Fruit fly (Drosophila melanogaster) whole organism: ENCODE measurements around the gene hb.

Experiments used
- CG8478 ChIP-seq: fragments of >200 bp; optimal IDR thresholded peaks from 2 replicates; lab custom pipeline; 2018; ENCODE audit warnings: inconsistent platforms
- Dll ChIP-seq: fragments of >200 bp; optimal IDR thresholded peaks from 2 replicates; lab custom pipeline; 2017
- EcR ChIP-seq, 2 experiments: fragments of >200 bp; optimal IDR thresholded peaks; 2 replicates each; lab custom pipeline; 2017; ENCODE audit warnings: missing biosample characterization in 2 of 2, missing genetic modification characterization in 2 of 2, missing genetic modification reagents in 2 of 2
- pan ChIP-seq: fragments of >200 bp; optimal IDR thresholded peaks from 2 replicates; lab custom pipeline; 2017
- psq ChIP-seq: fragments of >200 bp; optimal IDR thresholded peaks from 2 replicates; lab custom pipeline; 2017
- usp ChIP-seq: fragments of >200 bp; optimal IDR thresholded peaks from 2 replicates; lab custom pipeline; 2017; ENCODE audit warnings: missing biosample characterization, missing genetic modification characterization, mixed read lengths

hb gene

dm6 chr3R:8722962-8723548 is 25.4 kb upstream of the hb start, which contains the start of gene nom:
Gene nom (plus strand): TSS chr3R:8723174.
- no peak for TF ChIP-seq EcR (GFP tag; optimal IDR thresholded peaks at IDR 0.05; lab: Kevin White, UChicago)
- no peak for TF ChIP-seq pan (lab: Kevin White, UChicago)
- TF ChIP-seq psq (lab: Kevin White, UChicago): no peak
- TF ChIP-seq Dll (lab: Kevin White, UChicago): no peak
- TF ChIP-seq usp (GFP tag; lab: Kevin White, UChicago): no peak
- no peak for TF ChIP-seq CG8478 (lab: Kevin White, UChicago)

- no peak for TF ChIP-seq pan (lab: Kevin White, UChicago)
- no peak for TF ChIP-seq psq (lab: Kevin White, UChicago)
- TF ChIP-seq Dll (lab: Kevin White, UChicago): no peak
- TF ChIP-seq CG8478 (lab: Kevin White, UChicago): no peak
- no peak for TF ChIP-seq EcR (GFP tag; optimal IDR thresholded peaks at IDR 0.05; lab: Kevin White, UChicago)
- TF ChIP-seq usp (GFP tag; lab: Kevin White, UChicago): no peak
Observed at dm6 chr3R:8721071-8721470, 23.4 kb upstream of the hb start, which contains the start of gene CG8136. Gene CG8136 (plus strand): TSS chr3R:8721371.

- TF ChIP-seq usp (GFP tag; lab: Kevin White, UChicago): no peak
- no peak for TF ChIP-seq pan (lab: Kevin White, UChicago)
- no peak for TF ChIP-seq psq (lab: Kevin White, UChicago)
- TF ChIP-seq CG8478 (lab: Kevin White, UChicago): no peak
- no peak for TF ChIP-seq Dll (lab: Kevin White, UChicago)
- no peak for TF ChIP-seq EcR (GFP tag; optimal IDR thresholded peaks at IDR 0.05; lab: Kevin White, UChicago)
Observed at dm6 chr3R:8718898-8719297, 21.3 kb upstream of the hb start, which contains the start of gene CG11760. Gene CG11760 (plus strand): TSS chr3R:8719198.

dm6 chr3R:8718356-8718755 is 20.7 kb upstream of the hb start, which contains the start of gene Cks85A:
Gene Cks85A (minus strand): TSS chr3R:8718456.
- no peak for TF ChIP-seq CG8478 (lab: Kevin White, UChicago)
- TF ChIP-seq psq (lab: Kevin White, UChicago): no peak
- TF ChIP-seq EcR (GFP tag; optimal IDR thresholded peaks at IDR 0.05; lab: Kevin White, UChicago): no peak
- no peak for TF ChIP-seq Dll (lab: Kevin White, UChicago)
- TF ChIP-seq usp (GFP tag; lab: Kevin White, UChicago): no peak
- TF ChIP-seq pan (lab: Kevin White, UChicago): no peak

- TF ChIP-seq EcR (GFP tag; optimal IDR thresholded peaks at IDR 0.05; lab: Kevin White, UChicago): no peak
- no peak for TF ChIP-seq Dll (lab: Kevin White, UChicago)
- TF ChIP-seq usp (GFP tag; lab: Kevin White, UChicago): no peak
- no peak for TF ChIP-seq pan (lab: Kevin White, UChicago)
- TF ChIP-seq psq (lab: Kevin White, UChicago): no peak
- TF ChIP-seq CG8478 (lab: Kevin White, UChicago): no peak
Observed at dm6 chr3R:8716551-8716879, 18.9 kb upstream of the hb start.

- no peak for TF ChIP-seq psq (lab: Kevin White, UChicago)
Observed at dm6 chr3R:8715851-8716550, 18.4 kb upstream of the hb start, which contains the start of gene TMEM216. Gene TMEM216 (plus strand): TSS chr3R:8716243.

dm6 chr3R:8715371-8715770 is 17.7 kb upstream of the hb start:
- TF ChIP-seq psq (lab: Kevin White, UChicago) (no peak), Dll (lab: Kevin White, UChicago) (no peak), pan (lab: Kevin White, UChicago) (no peak)

- TF ChIP-seq psq (lab: Kevin White, UChicago): no peak
- no peak for TF ChIP-seq Dll (lab: Kevin White, UChicago)
Observed at dm6 chr3R:8712722-8713131, 15.1 kb upstream of the hb start, which contains the start of gene CG8112. Gene CG8112 (plus strand): TSS chr3R:8712933.

- TF ChIP-seq psq (lab: Kevin White, UChicago) (no peak), CG8478 (lab: Kevin White, UChicago) (no peak), usp (GFP tag; lab: Kevin White, UChicago) (no peak), pan (lab: Kevin White, UChicago) (no peak), Dll (lab: Kevin White, UChicago) (no peak), EcR (GFP tag; optimal IDR thresholded peaks at IDR 0.05; lab: Kevin White, UChicago) (no peak)
Observed at dm6 chr3R:8711890-8712449, 14.3 kb upstream of the hb start.

dm6 chr3R:8707166-8707565 is 9.5 kb upstream of the hb start:
- TF ChIP-seq CG8478 (lab: Kevin White, UChicago) (no peak), usp (GFP tag; lab: Kevin White, UChicago) (no peak)

dm6 chr3R:8705323-8706097 is 7.9 kb upstream of the hb start:
- TF ChIP-seq CG8478 (lab: Kevin White, UChicago) (no peak), EcR (GFP tag; optimal IDR thresholded peaks at IDR 0.05; lab: Kevin White, UChicago) (no peak), usp (GFP tag; lab: Kevin White, UChicago) (no peak), psq (lab: Kevin White, UChicago) (no peak), Dll (lab: Kevin White, UChicago) (no peak), pan (lab: Kevin White, UChicago) (no peak)
